Worm (Caenorhabditis elegans) whole organism, young adult: Measurements from ENCODE around the gene F34H10.5.

ENCODE experiments used
- dpl-1 ChIP-seq: fragments of 150-350 bp; optimal IDR thresholded peaks from 2 replicates; lab custom pipeline; 2014; ENCODE audit warnings: missing biosample characterization, missing genetic modification reagents, missing genetic modification characterization
- ets-4 ChIP-seq: fragments of 200-800 bp; sonication (Bioruptor generic); optimal IDR thresholded peaks from 2 replicates; lab custom pipeline; 2018; ENCODE audit warnings: mild to moderate bottlenecking, missing genetic modification characterization, missing compliant biosample characterization
- hsf-1 ChIP-seq: fragments of 200-800 bp; sonication (Bioruptor generic); IDR thresholded peaks from 2 replicates; pipeline ENCODE4 v1.3.6; 2022; ENCODE audit warnings: missing genetic modification reagents, missing genetic modification characterization, missing compliant biosample characterization
- nhr-179 ChIP-seq: sonication (generic microtip); optimal IDR thresholded peaks from 2 replicates; lab custom pipeline; 2016; ENCODE audit warnings: mild to moderate bottlenecking, missing genetic modification characterization, missing compliant biosample characterization
- pha-4 ChIP-seq: fragments of 150-350 bp; sonication (generic microtip); optimal IDR thresholded peaks from 2 replicates; lab custom pipeline; 2014; ENCODE audit warnings: missing biosample characterization, missing genetic modification reagents, missing genetic modification characterization
- snpc-1.3 ChIP-seq: sonication (generic microtip); optimal IDR thresholded peaks from 2 replicates; lab custom pipeline; 2017; ENCODE audit warnings: missing genetic modification characterization, mild to moderate bottlenecking, missing compliant biosample characterization, antibody characterized with exemption, moderate library complexity, missing genotype, missing genetic modification reagents; ENCODE audit not compliant: insufficient read depth
- unc-62 ChIP-seq: fragments of 150-350 bp; optimal IDR thresholded peaks from 2 replicates; lab custom pipeline; 2014; ENCODE audit warnings: missing biosample characterization, missing genetic modification reagents, missing genetic modification characterization

ce11 chrX:9637700-9638099 is 2.2 kb downstream of the F34H10.5 start:
- TF ChIP-seq dpl-1 (GFP tag; lab: Kevin White, UChicago), result no peak
- no peak for TF ChIP-seq pha-4 (tag; lab: Kevin White, UChicago)
- TF ChIP-seq nhr-179 (tag; lab: Kevin White, UChicago), result peak; percentile 67
- TF ChIP-seq ets-4 (GFP tag; lab: Kevin White, UChicago), result peak; percentile 11
- no peak for TF ChIP-seq unc-62 (GFP tag; lab: Kevin White, UChicago)
- TF ChIP-seq hsf-1, result no peak; the same call in 1 of the 2 replicates
- peak; percentile 86 for TF ChIP-seq snpc-1.3 (tag; lab: Kevin White, UChicago)
